Worm (Caenorhabditis elegans) whole organism, L3 larva: ENCODE measurements around the gene txt-14.

Experiments
- ceh-82 ChIP-seq: fragments of 150-350 bp; optimal IDR thresholded peaks from 2 replicates; lab custom pipeline; 2014; ENCODE audit warnings: missing biosample characterization, missing genetic modification characterization
- elt-3 ChIP-seq, 3 experiments: fragments of 150-350 bp in 1 of 3; sonication (generic microtip) in 2 of 3; optimal IDR thresholded peaks; 2 replicates in 2 of 3; 4 replicates in 1 of 3; lab custom pipeline; 2014 to 2017; ENCODE audit warnings: missing biosample characterization in 3 of 3, missing genetic modification characterization in 3 of 3
- nfya-1 ChIP-seq: sonication (generic microtip); optimal IDR thresholded peaks from 2 replicates; lab custom pipeline; 2017; ENCODE audit warnings: missing genetic modification characterization, mild to moderate bottlenecking, missing compliant biosample characterization, antibody characterized with exemption, moderate library complexity; ENCODE audit not compliant: insufficient read depth
- nhr-12 ChIP-seq: fragments of 150-350 bp; optimal IDR thresholded peaks from 2 replicates; lab custom pipeline; 2014; ENCODE audit warnings: missing biosample characterization, missing genetic modification characterization
- nhr-237 ChIP-seq: fragments of 150-350 bp; optimal IDR thresholded peaks from 2 replicates; lab custom pipeline; 2014; ENCODE audit warnings: missing biosample characterization, missing genetic modification characterization
- pha-4 ChIP-seq: fragments of 150-350 bp; optimal IDR thresholded peaks from 2 replicates; lab custom pipeline; 2014; ENCODE audit warnings: missing biosample characterization, missing genetic modification reagents, missing genetic modification characterization
- skn-1 ChIP-seq: fragments of 150-350 bp; optimal IDR thresholded peaks from 2 replicates; lab custom pipeline; 2014; ENCODE audit warnings: missing biosample characterization, missing genetic modification characterization

DNA sequence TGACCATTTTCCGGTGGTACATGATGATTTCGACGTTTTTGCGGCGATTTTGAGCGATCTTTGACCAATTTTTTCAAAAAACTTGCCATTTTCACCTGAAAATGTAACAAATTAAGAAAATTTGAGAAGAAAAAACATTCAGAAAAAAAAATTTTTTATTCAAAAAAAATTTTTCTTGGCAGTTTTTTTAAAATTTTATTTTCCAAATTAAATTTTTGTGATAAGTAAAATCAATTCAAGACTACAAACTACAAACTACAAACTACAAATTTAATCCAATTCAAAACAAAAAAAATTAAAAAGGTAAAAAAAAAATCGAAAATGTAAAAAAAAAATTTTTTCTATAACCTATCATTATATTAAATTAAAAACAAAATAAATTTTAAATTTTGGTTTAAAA, 44.3 kb downstream of the txt-14 start, which contains the start of gene Y69H2.15:
- no peak for TF ChIP-seq pha-4 (tag; lab: Kevin White, UChicago)
- TF ChIP-seq nhr-237, result no peak
- no peak for TF ChIP-seq skn-1 (tag; lab: Kevin White, UChicago)
- TF ChIP-seq ceh-82 (tag; lab: Kevin White, UChicago), result no peak
- no peak for TF ChIP-seq elt-3 (tag; optimal IDR thresholded peaks at IDR 0.05; lab: Kevin White, UChicago)
- no peak for TF ChIP-seq nhr-12
- TF ChIP-seq nfya-1 (tag; lab: Kevin White, UChicago), result no peak
